Worm (Caenorhabditis elegans) whole organism, L4 larva: ENCODE data around the gene Y37H2A.7.

Source experiments
- F26F4.8 ChIP-seq: fragments of 200-800 bp; sonication (Bioruptor generic); conservative IDR thresholded peaks from 2 replicates; pipeline ENCODE4 v1.3.6; 2022; ENCODE audit warnings: missing genetic modification characterization, missing compliant biosample characterization
- R02D3.7 ChIP-seq: fragments of 150-350 bp; sonication (generic microtip); optimal IDR thresholded peaks from 3 replicates; lab custom pipeline; 2014; ENCODE audit warnings: missing biosample characterization, missing genetic modification characterization
- T20F7.1 ChIP-seq: fragments of 200-800 bp; sonication (Bioruptor generic); optimal IDR thresholded peaks from 2 replicates; lab custom pipeline; 2018; ENCODE audit warnings: mild to moderate bottlenecking, missing genetic modification characterization, missing compliant biosample characterization
- Y48G9A.11 ChIP-seq: fragments of 200-800 bp; sonication (Bioruptor generic); IDR thresholded peaks from 2 replicates; pipeline ENCODE4 v1.3.6; 2022; ENCODE audit warnings: missing genetic modification reagents, missing genetic modification characterization, missing compliant biosample characterization
- Y5F2A.4 ChIP-seq: fragments of 200-800 bp; sonication (Bioruptor generic); optimal IDR thresholded peaks from 2 replicates; lab custom pipeline; 2018; ENCODE audit warnings: mild to moderate bottlenecking, missing genetic modification characterization, missing compliant biosample characterization
- Y75B8A.6 ChIP-seq: fragments of 200-800 bp; sonication (Bioruptor generic); IDR thresholded peaks from 2 replicates; pipeline ENCODE4 v1.3.6; 2022; ENCODE audit warnings: missing genetic modification reagents, missing genetic modification characterization, missing compliant biosample characterization
- ZK337.2 ChIP-seq: fragments of 200-800 bp; sonication (Bioruptor generic); IDR thresholded peaks from 2 replicates; pipeline ENCODE4 v1.3.6; 2022; ENCODE audit warnings: missing genetic modification reagents, missing genetic modification characterization, missing compliant biosample characterization
- ZK546.5 ChIP-seq, 2 experiments: sonication (generic microtip); optimal IDR thresholded peaks; 2 replicates each; lab custom pipeline; 2017; ENCODE audit warnings: missing biosample characterization in 2 of 2, missing genetic modification characterization in 2 of 2
- aha-1 ChIP-seq: fragments of 150-350 bp; peaks from one replicate; lab custom pipeline; 2014; ENCODE audit warnings: missing biosample characterization, missing genetic modification characterization
- ceh-20 ChIP-seq: fragments of 200-800 bp; sonication (Bioruptor generic); IDR thresholded peaks from 2 replicates; pipeline ENCODE4 v1.3.6; 2022; ENCODE audit warnings: missing genetic modification reagents, missing genetic modification characterization, missing compliant biosample characterization
- ceh-28 ChIP-seq: fragments of 150-350 bp; optimal IDR thresholded peaks from 2 replicates; lab custom pipeline; 2014; ENCODE audit warnings: missing biosample characterization, missing genetic modification reagents, missing genetic modification characterization
- ceh-32 ChIP-seq: sonication (generic microtip); optimal IDR thresholded peaks from 2 replicates; lab custom pipeline; 2016; ENCODE audit warnings: mild to moderate bottlenecking, missing genetic modification characterization, missing compliant biosample characterization; ENCODE audit not compliant: poor library complexity
- ceh-82 ChIP-seq: sonication (generic microtip); optimal IDR thresholded peaks from 2 replicates; lab custom pipeline; 2017; ENCODE audit warnings: missing biosample characterization, missing genetic modification characterization
- ces-1 ChIP-seq: fragments of 150-350 bp; sonication (generic microtip); optimal IDR thresholded peaks from 4 replicates; lab custom pipeline; 2014; ENCODE audit warnings: missing biosample characterization, missing genetic modification reagents, missing genetic modification characterization
- daf-8 ChIP-seq: fragments of 200-800 bp; sonication (Bioruptor generic); IDR thresholded peaks from 2 replicates; pipeline ENCODE4 v1.3.6; 2022; ENCODE audit warnings: missing genetic modification characterization, missing compliant biosample characterization
- dmd-8 ChIP-seq: fragments of 200-800 bp; sonication (Bioruptor generic); IDR thresholded peaks from 2 replicates; pipeline ENCODE4 v1.3.6; 2022; ENCODE audit warnings: missing genetic modification characterization, missing compliant biosample characterization
- dpl-1 ChIP-seq: fragments of 150-350 bp; optimal IDR thresholded peaks from 2 replicates; lab custom pipeline; 2014; ENCODE audit warnings: missing biosample characterization, missing genetic modification reagents, missing genetic modification characterization
- egl-43 ChIP-seq: fragments of 200-800 bp; sonication (Bioruptor generic); IDR thresholded peaks from 2 replicates; pipeline ENCODE4 v1.3.6; 2022; ENCODE audit warnings: missing genetic modification reagents, missing genetic modification characterization, missing compliant biosample characterization
- fkh-10 ChIP-seq: fragments of 150-350 bp; optimal IDR thresholded peaks from 2 replicates; lab custom pipeline; 2014; ENCODE audit warnings: missing biosample characterization, missing genetic modification reagents, missing genetic modification characterization
- lin-1 ChIP-seq: fragments of 200-800 bp; sonication (Bioruptor generic); IDR thresholded peaks from 2 replicates; pipeline ENCODE4 v1.3.6; 2022; ENCODE audit warnings: missing genetic modification reagents, missing genetic modification characterization, missing compliant biosample characterization
- lin-15B ChIP-seq: fragments of 150-350 bp; sonication (generic microtip); optimal IDR thresholded peaks from 3 replicates; lab custom pipeline; 2014; ENCODE audit warnings: missing biosample characterization, missing genetic modification characterization
- lin-29 ChIP-seq: fragments of 200-800 bp; sonication (Bioruptor generic); IDR thresholded peaks from 2 replicates; pipeline ENCODE4 v1.3.6; 2022; ENCODE audit warnings: missing genetic modification reagents, missing genetic modification characterization, missing compliant biosample characterization
- mdl-1 ChIP-seq, 2 experiments: fragments of 150-350 bp in 1 of 2; sonication (generic microtip) in 1 of 2; optimal IDR thresholded peaks; 2 replicates each; lab custom pipeline; 2014 to 2017; ENCODE audit warnings: missing biosample characterization in 2 of 2, missing genetic modification characterization in 2 of 2
- mep-1 ChIP-seq: fragments of 150-350 bp; sonication (generic microtip); optimal IDR thresholded peaks from 3 replicates; lab custom pipeline; 2014; ENCODE audit warnings: missing biosample characterization, missing genetic modification characterization
- mxl-3 ChIP-seq: fragments of 200-800 bp; sonication (Bioruptor generic); optimal IDR thresholded peaks from 2 replicates; lab custom pipeline; 2018; ENCODE audit warnings: mild to moderate bottlenecking, missing genetic modification characterization, missing compliant biosample characterization
- nhr-10 ChIP-seq: fragments of 150-350 bp; optimal IDR thresholded peaks from 2 replicates; lab custom pipeline; 2014; ENCODE audit warnings: missing biosample characterization, missing genetic modification characterization
- nhr-28 ChIP-seq: fragments of 150-350 bp; optimal IDR thresholded peaks from 2 replicates; lab custom pipeline; 2014; ENCODE audit warnings: missing biosample characterization, missing genetic modification characterization
- nhr-42 ChIP-seq: fragments of 200-800 bp; sonication (Bioruptor generic); IDR thresholded peaks from 2 replicates; pipeline ENCODE4 v1.3.6; 2022; ENCODE audit warnings: missing genetic modification characterization, missing compliant biosample characterization
- nhr-6 ChIP-seq: fragments of 150-350 bp; optimal IDR thresholded peaks from 2 replicates; lab custom pipeline; 2014; ENCODE audit warnings: missing biosample characterization, missing genetic modification characterization
- nhr-77 ChIP-seq: fragments of 150-350 bp; optimal IDR thresholded peaks from 2 replicates; lab custom pipeline; 2014; ENCODE audit warnings: missing biosample characterization, missing genetic modification characterization
- sdz-12 ChIP-seq: fragments of 200-800 bp; sonication (Bioruptor generic); optimal IDR thresholded peaks from 2 replicates; lab custom pipeline; 2018; ENCODE audit warnings: mild to moderate bottlenecking, missing genetic modification characterization, missing compliant biosample characterization
- snpc-1.2 ChIP-seq: fragments of 200-800 bp; sonication (Bioruptor generic); IDR thresholded peaks from 2 replicates; pipeline ENCODE4 v1.3.6; 2022; ENCODE audit warnings: missing genetic modification reagents, missing genetic modification characterization, missing compliant biosample characterization
- spr-3 ChIP-seq: fragments of 200-800 bp; sonication (Bioruptor generic); optimal IDR thresholded peaks from 2 replicates; lab custom pipeline; 2018; ENCODE audit warnings: mild to moderate bottlenecking, missing genetic modification characterization, missing compliant biosample characterization
- tag-97 ChIP-seq: fragments of 200-800 bp; sonication (Bioruptor generic); IDR thresholded peaks from 2 replicates; pipeline ENCODE4 v1.3.6; 2022; ENCODE audit warnings: missing genetic modification characterization, missing compliant biosample characterization
- zfp-3 ChIP-seq: fragments of 200-800 bp; sonication (Bioruptor generic); conservative IDR thresholded peaks from 2 replicates; pipeline ENCODE4 v1.3.6; 2022; ENCODE audit warnings: missing genetic modification reagents, missing genetic modification characterization, missing compliant biosample characterization
- zip-11 ChIP-seq: fragments of 200-800 bp; sonication (Bioruptor generic); IDR thresholded peaks from 2 replicates; pipeline ENCODE4 v1.3.6; 2022; ENCODE audit warnings: missing genetic modification characterization, missing compliant biosample characterization
- ztf-11 ChIP-seq: fragments of 150-350 bp; optimal IDR thresholded peaks from 2 replicates; lab custom pipeline; 2014; ENCODE audit warnings: missing biosample characterization, missing genetic modification characterization
- ztf-7 ChIP-seq: fragments of 150-350 bp; optimal IDR thresholded peaks from 2 replicates; lab custom pipeline; 2014; ENCODE audit warnings: missing biosample characterization, missing genetic modification characterization

Gene Y37H2A.7

DNA sequence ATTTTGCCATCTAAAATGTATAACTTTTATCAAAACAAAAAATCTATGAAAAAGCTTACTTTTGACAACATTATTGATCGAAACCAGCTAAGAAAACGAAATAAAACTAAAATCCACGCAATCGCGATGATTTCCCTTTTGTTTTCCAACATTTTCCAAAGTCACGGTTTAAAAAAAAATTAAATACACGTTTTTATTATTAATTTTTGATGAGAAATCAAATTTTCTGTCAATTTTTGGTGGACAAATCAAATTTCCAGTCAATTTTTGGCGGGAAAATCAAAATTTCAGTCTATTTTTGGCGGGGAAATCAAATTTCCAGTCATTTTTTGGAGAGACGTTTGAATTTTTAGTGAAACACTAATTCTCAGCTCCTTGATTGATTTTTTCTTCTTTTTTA is 30.5 kb upstream of the Y37H2A.7 start, which contains the start of gene C14A6.5:
Gene C14A6.5, minus strand, starts transcription at position 101 of the 400 bp plus-strand sequence.
- TF ChIP-seq ztf-7 (tag; lab: Kevin White, UChicago) = no peak
- TF ChIP-seq nhr-77 (tag; lab: Kevin White, UChicago) = no peak
- no peak for TF ChIP-seq ceh-82 (tag; lab: Kevin White, UChicago)
- no peak for TF ChIP-seq mxl-3 (GFP tag; lab: Kevin White, UChicago)
- no peak for TF ChIP-seq egl-43 (GFP tag; lab: Robert Waterston, UW)
- no peak for TF ChIP-seq zip-11 (GFP tag; lab: Robert Waterston, UW)
- TF ChIP-seq Y5F2A.4 = no peak
- no peak for TF ChIP-seq F26F4.8
- TF ChIP-seq dmd-8 (GFP tag; lab: Robert Waterston, UW) = no peak
- no peak for TF ChIP-seq Y75B8A.6 (GFP tag; lab: Robert Waterston, UW)
- no peak for TF ChIP-seq mep-1 (tag; lab: Kevin White, UChicago)
- no peak for TF ChIP-seq aha-1 (tag; lab: Kevin White, UChicago)
- no peak for TF ChIP-seq mdl-1 (tag; optimal IDR thresholded peaks at IDR 0.05; lab: Kevin White, UChicago)
- no peak for TF ChIP-seq fkh-10 (GFP tag; lab: Kevin White, UChicago)
- TF ChIP-seq ceh-32 (tag; lab: Kevin White, UChicago) = no peak
- TF ChIP-seq lin-1 (GFP tag; lab: Robert Waterston, UW) = no peak
- no peak for TF ChIP-seq T20F7.1
- TF ChIP-seq ZK546.5 (tag; optimal IDR thresholded peaks at IDR 0.05; lab: Kevin White, UChicago) = no peak

ce11 chrV:18163434-18163833 is 29.2 kb upstream of the Y37H2A.7 start:
- TF ChIP-seq mep-1 (tag; lab: Kevin White, UChicago) (no peak), nhr-10 (tag; lab: Kevin White, UChicago) (no peak), ces-1 (GFP tag; lab: Kevin White, UChicago) (no peak), ceh-28 (no peak), R02D3.7 (tag; lab: Kevin White, UChicago) (no peak), nhr-77 (tag; lab: Kevin White, UChicago) (no peak), tag-97 (GFP tag; lab: Robert Waterston, UW) (no peak), ceh-32 (tag; lab: Kevin White, UChicago) (no peak), ceh-82 (tag; lab: Kevin White, UChicago) (no peak), spr-3 (GFP tag; lab: Kevin White, UChicago) (no peak), mdl-1 (tag; optimal IDR thresholded peaks at IDR 0.05; lab: Kevin White, UChicago) (no peak), lin-15B (tag; lab: Kevin White, UChicago) (no peak), dpl-1 (GFP tag; lab: Kevin White, UChicago) (no peak), lin-29 (GFP tag; lab: Robert Waterston, UW) (no peak)
- TF ChIP-seq, all 104 proteins: peak for 0

DNA sequence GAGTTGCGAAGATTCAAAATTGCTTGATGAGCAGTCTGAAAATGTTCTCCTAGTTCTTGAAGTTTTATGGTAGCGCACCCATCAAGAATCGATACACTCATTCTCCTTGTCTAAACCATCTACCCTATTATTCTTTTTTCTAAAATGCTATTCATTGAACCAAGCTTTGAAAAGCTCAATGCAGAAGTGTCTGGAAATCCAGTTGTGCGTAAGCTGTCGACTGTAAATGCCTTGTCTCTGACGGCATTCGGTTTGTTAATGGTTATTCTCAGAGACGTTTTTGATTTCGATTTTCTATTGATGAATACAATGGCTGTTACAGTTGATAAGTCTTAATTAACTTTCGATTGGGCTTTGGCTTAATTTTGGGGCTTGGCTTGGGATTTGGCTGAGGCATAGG is 28.3 kb upstream of the Y37H2A.7 start, which contains the start of gene C14A6.12:
Gene C14A6.12, minus strand, starts transcription at position 101 of the 400 bp plus-strand sequence.
- TF ChIP-seq nhr-10 (tag; lab: Kevin White, UChicago) (no peak), nhr-28 (no peak), mep-1 (tag; lab: Kevin White, UChicago) (no peak), Y48G9A.11 (GFP tag; lab: Robert Waterston, UW) (no peak), nhr-77 (tag; lab: Kevin White, UChicago) (no peak), snpc-1.2 (GFP tag; lab: Robert Waterston, UW) (no peak), zfp-3 (GFP tag; lab: Robert Waterston, UW) (no peak), sdz-12 (GFP tag; lab: Kevin White, UChicago) (no peak), daf-8 (GFP tag; lab: Robert Waterston, UW) (no peak), mxl-3 (GFP tag; lab: Kevin White, UChicago) (no peak), nhr-42 (GFP tag; lab: Robert Waterston, UW) (no peak), ceh-20 (GFP tag; lab: Robert Waterston, UW) (no peak)

ce11 chrV:18161228-18161627 is 26.9 kb upstream of the Y37H2A.7 start, which contains the start of gene C14A6.13:
Gene C14A6.13 (minus strand): TSS chrV:18161328.
- TF ChIP-seq ztf-11 (tag; lab: Kevin White, UChicago) = no peak
- no peak for TF ChIP-seq nhr-6 (tag; lab: Kevin White, UChicago)
- TF ChIP-seq ZK337.2 (GFP tag; lab: Robert Waterston, UW) = no peak
